Worm (Caenorhabditis elegans): ENCODE data around the gene F26D2.14.

ce11 chrV:16429503-16429902 is 6.2 kb upstream of the F26D2.14 start, which contains the start of gene F26D2.10:
- TF ChIP-seq him-1 (tag; optimal IDR thresholded peaks at IDR 0.05) (no peak), W03F9.2 (tag; optimal IDR thresholded peaks at IDR 0.05) (no peak), dao-5 (tag; optimal IDR thresholded peaks at IDR 0.05) (no peak)
